Worm (Caenorhabditis elegans) whole organism, L4 larva: ENCODE data around the gene rft-1.

ENCODE experiments used
- F10B5.3 ChIP-seq: sonication (generic microtip); optimal IDR thresholded peaks from 2 replicates; lab custom pipeline; 2016; ENCODE audit warnings: mild to moderate bottlenecking, missing genetic modification characterization, missing compliant biosample characterization
- F26F4.8 ChIP-seq: fragments of 200-800 bp; sonication (Bioruptor generic); conservative IDR thresholded peaks from 2 replicates; pipeline ENCODE4 v1.3.6; 2022; ENCODE audit warnings: missing genetic modification characterization, missing compliant biosample characterization
- F37D6.2 ChIP-seq: sonication (generic microtip); optimal IDR thresholded peaks from 2 replicates; lab custom pipeline; 2016; ENCODE audit warnings: mild to moderate bottlenecking, missing genetic modification characterization, missing compliant biosample characterization
- Y48G9A.11 ChIP-seq: fragments of 200-800 bp; sonication (Bioruptor generic); IDR thresholded peaks from 2 replicates; pipeline ENCODE4 v1.3.6; 2022; ENCODE audit warnings: missing genetic modification reagents, missing genetic modification characterization, missing compliant biosample characterization
- Y5F2A.4 ChIP-seq: fragments of 200-800 bp; sonication (Bioruptor generic); optimal IDR thresholded peaks from 2 replicates; lab custom pipeline; 2018; ENCODE audit warnings: mild to moderate bottlenecking, missing genetic modification characterization, missing compliant biosample characterization
- ZK546.5 ChIP-seq, 2 experiments: sonication (generic microtip); optimal IDR thresholded peaks; 2 replicates each; lab custom pipeline; 2017; ENCODE audit warnings: missing biosample characterization in 2 of 2, missing genetic modification characterization in 2 of 2
- aha-1 ChIP-seq: fragments of 150-350 bp; peaks from one replicate; lab custom pipeline; 2014; ENCODE audit warnings: missing biosample characterization, missing genetic modification characterization
- ceh-20 ChIP-seq: fragments of 200-800 bp; sonication (Bioruptor generic); IDR thresholded peaks from 2 replicates; pipeline ENCODE4 v1.3.6; 2022; ENCODE audit warnings: missing genetic modification reagents, missing genetic modification characterization, missing compliant biosample characterization
- ceh-44 ChIP-seq: fragments of 200-800 bp; sonication (Bioruptor generic); IDR thresholded peaks from 2 replicates; pipeline ENCODE4 v1.3.6; 2022; ENCODE audit warnings: missing genetic modification reagents, missing genetic modification characterization, missing compliant biosample characterization
- ceh-62 ChIP-seq: sonication (generic microtip); optimal IDR thresholded peaks from 2 replicates; lab custom pipeline; 2017; ENCODE audit warnings: missing biosample characterization, missing genetic modification characterization
- cey-2 ChIP-seq: sonication (generic microtip); optimal IDR thresholded peaks from 3 replicates; lab custom pipeline; 2017; ENCODE audit warnings: missing genetic modification characterization, mild to moderate bottlenecking, missing compliant biosample characterization, antibody characterized with exemption, borderline replicate concordance; ENCODE audit not compliant: insufficient read depth
- dmd-6 ChIP-seq: fragments of 200-800 bp; sonication (Bioruptor generic); IDR thresholded peaks from 2 replicates; pipeline ENCODE4 v1.3.6; 2022; ENCODE audit warnings: missing genetic modification reagents, missing genetic modification characterization, missing compliant biosample characterization
- dve-1 ChIP-seq: sonication (generic microtip); optimal IDR thresholded peaks from 2 replicates; lab custom pipeline; 2017; ENCODE audit warnings: antibody characterized with exemption, mild to moderate bottlenecking, missing genetic modification characterization, missing compliant biosample characterization; ENCODE audit not compliant: insufficient read depth
- egl-27 ChIP-seq: sonication (generic microtip); optimal IDR thresholded peaks from 3 replicates; lab custom pipeline; 2017; ENCODE audit warnings: missing biosample characterization, missing genetic modification reagents, missing genetic modification characterization
- egl-43 ChIP-seq: fragments of 200-800 bp; sonication (Bioruptor generic); IDR thresholded peaks from 2 replicates; pipeline ENCODE4 v1.3.6; 2022; ENCODE audit warnings: missing genetic modification reagents, missing genetic modification characterization, missing compliant biosample characterization
- fkh-10 ChIP-seq: fragments of 150-350 bp; optimal IDR thresholded peaks from 2 replicates; lab custom pipeline; 2014; ENCODE audit warnings: missing biosample characterization, missing genetic modification reagents, missing genetic modification characterization
- fos-1 ChIP-seq: fragments of 150-350 bp; optimal IDR thresholded peaks from 2 replicates; lab custom pipeline; 2014; ENCODE audit warnings: missing biosample characterization, missing genetic modification characterization
- hif-1 ChIP-seq, 2 experiments: sonication (generic microtip); optimal IDR thresholded peaks; 2 replicates each; lab custom pipeline; 2016 to 2017; ENCODE audit warnings: missing compliant biosample characterization in 2 of 2, missing genetic modification characterization in 2 of 2, missing genetic modification reagents in 2 of 2, missing genotype in 2 of 2, mild to moderate bottlenecking in 1 of 2
- hlh-30 ChIP-seq: sonication (generic microtip); optimal IDR thresholded peaks from 2 replicates; lab custom pipeline; 2017; ENCODE audit warnings: antibody characterized with exemption, mild to moderate bottlenecking, missing genetic modification characterization, missing compliant biosample characterization; ENCODE audit not compliant: insufficient read depth
- jun-1 ChIP-seq: fragments of 150-350 bp; optimal IDR thresholded peaks from 2 replicates; lab custom pipeline; 2014; ENCODE audit warnings: missing biosample characterization, missing genetic modification reagents, missing genetic modification characterization
- lin-1 ChIP-seq: fragments of 200-800 bp; sonication (Bioruptor generic); IDR thresholded peaks from 2 replicates; pipeline ENCODE4 v1.3.6; 2022; ENCODE audit warnings: missing genetic modification reagents, missing genetic modification characterization, missing compliant biosample characterization
- lin-38 ChIP-seq: fragments of 200-800 bp; sonication (Bioruptor generic); IDR thresholded peaks from 2 replicates; pipeline ENCODE4 v1.3.6; 2022; ENCODE audit warnings: missing genetic modification reagents, missing genetic modification characterization, missing compliant biosample characterization
- lsy-2 ChIP-seq, 2 experiments: fragments of 150-350 bp in 1 of 2; sonication (generic microtip) in 1 of 2; optimal IDR thresholded peaks; 2 replicates each; lab custom pipeline; 2014 to 2017; ENCODE audit warnings: missing biosample characterization in 2 of 2, missing genetic modification characterization in 2 of 2
- madf-9 ChIP-seq: fragments of 200-800 bp; sonication (Bioruptor generic); conservative IDR thresholded peaks from 2 replicates; pipeline ENCODE4 v1.3.6; 2022; ENCODE audit warnings: missing genetic modification reagents, missing genetic modification characterization, missing compliant biosample characterization
- mdt-29 ChIP-seq: fragments of 200-800 bp; sonication (Bioruptor generic); IDR thresholded peaks from 2 replicates; pipeline ENCODE4 v1.3.6; 2022; ENCODE audit warnings: missing genetic modification reagents, missing genetic modification characterization, missing compliant biosample characterization
- mep-1 ChIP-seq: fragments of 150-350 bp; sonication (generic microtip); optimal IDR thresholded peaks from 3 replicates; lab custom pipeline; 2014; ENCODE audit warnings: missing biosample characterization, missing genetic modification characterization
- mxl-3 ChIP-seq: fragments of 200-800 bp; sonication (Bioruptor generic); optimal IDR thresholded peaks from 2 replicates; lab custom pipeline; 2018; ENCODE audit warnings: mild to moderate bottlenecking, missing genetic modification characterization, missing compliant biosample characterization
- nhr-10 ChIP-seq: fragments of 150-350 bp; optimal IDR thresholded peaks from 2 replicates; lab custom pipeline; 2014; ENCODE audit warnings: missing biosample characterization, missing genetic modification characterization
- nhr-11 ChIP-seq: fragments of 150-350 bp; optimal IDR thresholded peaks from 2 replicates; lab custom pipeline; 2014; ENCODE audit warnings: missing biosample characterization, missing genetic modification characterization
- nhr-111 ChIP-seq: fragments of 200-800 bp; sonication (Bioruptor generic); optimal IDR thresholded peaks from 2 replicates; lab custom pipeline; 2018; ENCODE audit warnings: mild to moderate bottlenecking, missing genetic modification characterization, missing compliant biosample characterization
- nhr-28 ChIP-seq: fragments of 150-350 bp; optimal IDR thresholded peaks from 2 replicates; lab custom pipeline; 2014; ENCODE audit warnings: missing biosample characterization, missing genetic modification characterization
- nhr-48 ChIP-seq: sonication (generic microtip); optimal IDR thresholded peaks from 2 replicates; lab custom pipeline; 2016; ENCODE audit warnings: mild to moderate bottlenecking, missing genetic modification characterization, missing compliant biosample characterization
- nhr-77 ChIP-seq: fragments of 150-350 bp; optimal IDR thresholded peaks from 2 replicates; lab custom pipeline; 2014; ENCODE audit warnings: missing biosample characterization, missing genetic modification characterization
- pqm-1 ChIP-seq: sonication (generic microtip); optimal IDR thresholded peaks from 2 replicates; lab custom pipeline; 2017; ENCODE audit warnings: missing biosample characterization, missing genetic modification characterization
- saeg-2 ChIP-seq: fragments of 200-800 bp; sonication (Bioruptor generic); IDR thresholded peaks from 2 replicates; pipeline ENCODE4 v1.3.6; 2022; ENCODE audit warnings: missing genetic modification reagents, missing genetic modification characterization, missing compliant biosample characterization
- set-16 ChIP-seq: fragments of 200-800 bp; sonication (Bioruptor generic); IDR thresholded peaks from 2 replicates; pipeline ENCODE4 v1.3.6; 2022; ENCODE audit warnings: missing genetic modification reagents, missing genetic modification characterization, missing compliant biosample characterization
- skn-1 ChIP-seq: fragments of 150-350 bp; optimal IDR thresholded peaks from 2 replicates; lab custom pipeline; 2014; ENCODE audit warnings: missing biosample characterization, missing genetic modification characterization
- snpc-4 ChIP-seq: fragments of 150-350 bp; optimal IDR thresholded peaks from 2 replicates; lab custom pipeline; 2014; ENCODE audit warnings: missing biosample characterization, missing genetic modification characterization
- spr-3 ChIP-seq: fragments of 200-800 bp; sonication (Bioruptor generic); optimal IDR thresholded peaks from 2 replicates; lab custom pipeline; 2018; ENCODE audit warnings: mild to moderate bottlenecking, missing genetic modification characterization, missing compliant biosample characterization
- tag-97 ChIP-seq: fragments of 200-800 bp; sonication (Bioruptor generic); IDR thresholded peaks from 2 replicates; pipeline ENCODE4 v1.3.6; 2022; ENCODE audit warnings: missing genetic modification characterization, missing compliant biosample characterization
- unc-130 ChIP-seq: sonication (generic microtip); optimal IDR thresholded peaks from 2 replicates; lab custom pipeline; 2016; ENCODE audit warnings: missing genetic modification reagents, missing genetic modification characterization, missing compliant biosample characterization
- unc-39 ChIP-seq: sonication (generic microtip); optimal IDR thresholded peaks from 2 replicates; lab custom pipeline; 2017; ENCODE audit warnings: missing biosample characterization, missing genetic modification characterization
- unc-62 ChIP-seq, 3 experiments: fragments of 150-350 bp in 1 of 3; sonication (generic microtip); optimal IDR thresholded peaks in 2 of 3; peaks in 1 of 3; 1 replicate in 1 of 3; 2 replicates in 2 of 3; lab custom pipeline; 2014 to 2017; ENCODE audit warnings: missing biosample characterization in 3 of 3, missing genetic modification characterization in 3 of 3, missing genetic modification reagents in 3 of 3, missing genotype in 1 of 3
- zag-1 ChIP-seq: fragments of 150-350 bp; optimal IDR thresholded peaks from 2 replicates; lab custom pipeline; 2014; ENCODE audit warnings: missing biosample characterization, missing genetic modification characterization
- zfp-3 ChIP-seq: fragments of 200-800 bp; sonication (Bioruptor generic); conservative IDR thresholded peaks from 2 replicates; pipeline ENCODE4 v1.3.6; 2022; ENCODE audit warnings: missing genetic modification reagents, missing genetic modification characterization, missing compliant biosample characterization
- zip-2 ChIP-seq: fragments of 150-350 bp; optimal IDR thresholded peaks from 2 replicates; lab custom pipeline; 2014; ENCODE audit warnings: missing biosample characterization, missing genetic modification characterization

rft-1 gene

DNA sequence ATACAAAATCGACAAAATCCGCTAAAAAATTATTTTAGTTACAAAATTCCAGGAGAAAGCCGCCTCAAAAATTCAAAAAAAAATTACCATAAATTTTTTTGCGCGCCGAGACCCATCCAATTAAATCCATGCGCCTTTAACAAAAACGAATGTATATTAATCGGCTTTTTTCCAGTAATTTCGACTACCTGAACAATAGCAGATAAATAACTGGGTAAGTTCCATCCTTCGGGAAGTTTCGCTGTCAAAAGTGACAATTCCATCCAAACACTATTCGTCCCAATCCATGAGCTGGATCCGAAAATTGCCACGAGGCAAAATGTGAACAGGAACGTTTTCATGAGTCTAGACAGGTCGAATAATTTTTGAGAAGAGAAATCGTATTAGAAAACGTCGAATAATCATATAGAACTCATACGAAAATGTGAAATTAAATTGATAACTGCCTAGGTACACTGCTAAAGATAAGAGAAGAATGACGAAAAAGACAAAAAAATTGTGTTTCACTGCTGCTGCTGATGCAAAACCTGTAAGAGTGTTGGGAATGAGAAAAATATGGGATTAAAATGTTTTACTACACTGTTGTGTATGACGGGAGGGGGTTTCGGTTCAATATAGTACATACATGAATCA is at the start of gene rft-1:
rft-1 (minus strand) TSS at position 475 of the 633 bp plus-strand sequence.
- TF ChIP-seq cey-2, result no peak
- peak; percentile 68 for TF ChIP-seq pqm-1 (tag; lab: Kevin White, UChicago)
- TF ChIP-seq ZK546.5 (tag; optimal IDR thresholded peaks at IDR 0.05; lab: Kevin White, UChicago), result no peak
- peak; percentile 20; the same call in 1 of the 2 replicates for TF ChIP-seq dmd-6 (GFP tag; lab: Robert Waterston, UW)
- TF ChIP-seq dve-1, result no peak
- TF ChIP-seq unc-62 (GFP tag; optimal IDR thresholded peaks at IDR 0.05 in 1 of 2; lab: Kevin White, UChicago), result peak in 1 of 2 experiments; percentile 92
- TF ChIP-seq unc-62 (tag; optimal IDR thresholded peaks at IDR 0.05; lab: Kevin White, UChicago), result no peak
- TF ChIP-seq aha-1 (tag; lab: Kevin White, UChicago), result peak; percentile 25
- TF ChIP-seq nhr-77 (tag; lab: Kevin White, UChicago), result peak; percentile 20
- peak; percentile 58 for TF ChIP-seq nhr-28 (tag; lab: Kevin White, UChicago)
- no peak for TF ChIP-seq skn-1 (tag; lab: Kevin White, UChicago)

ce11 chrV:4491273-4492094 is 48.5 kb upstream of the rft-1 start:
- peak; percentile 71 for TF ChIP-seq ceh-20
- 0 out of 2 replicates have a peak, but pooled peaks have one; percentile 26 for TF ChIP-seq lin-1 (GFP tag; lab: Robert Waterston, UW)
- TF ChIP-seq egl-43, result no peak
- TF ChIP-seq mep-1, result no peak
- no peak for TF ChIP-seq jun-1 (tag; lab: Kevin White, UChicago)
- TF ChIP-seq lsy-2 (tag; optimal IDR thresholded peaks at IDR 0.05; lab: Kevin White, UChicago), result no peak
- TF ChIP-seq hlh-30 (tag; lab: Kevin White, UChicago), result no peak
- TF ChIP-seq nhr-48 (tag; lab: Kevin White, UChicago), result no peak
- no peak for TF ChIP-seq fos-1 (tag; lab: Kevin White, UChicago)
- TF ChIP-seq snpc-4 (tag; lab: Kevin White, UChicago), result no peak
- no peak for TF ChIP-seq zip-2
- TF ChIP-seq dmd-6 (GFP tag; lab: Robert Waterston, UW), result peak; percentile 82
- TF ChIP-seq nhr-28 (tag; lab: Kevin White, UChicago), result peak; percentile 32
- TF ChIP-seq Y48G9A.11 (GFP tag; lab: Robert Waterston, UW), result no peak
- no peak for TF ChIP-seq hif-1 (tag; optimal IDR thresholded peaks at IDR 0.05; lab: Kevin White, UChicago)
- no peak for TF ChIP-seq ceh-44 (GFP tag; lab: Robert Waterston, UW)
- no peak for TF ChIP-seq F37D6.2 (tag; lab: Kevin White, UChicago)
- TF ChIP-seq F26F4.8 (GFP tag; lab: Robert Waterston, UW), result no peak
- no peak for TF ChIP-seq nhr-11 (tag; lab: Kevin White, UChicago)
- TF ChIP-seq ceh-62 (tag; lab: Kevin White, UChicago), result no peak
- TF ChIP-seq zfp-3 (GFP tag; lab: Robert Waterston, UW), result no peak
- TF ChIP-seq dve-1, result peak; percentile 58
- 0 out of 2 replicates have a peak, but pooled peaks have one; percentile 13 for TF ChIP-seq saeg-2
- no peak for TF ChIP-seq nhr-10 (tag; lab: Kevin White, UChicago)
- no peak for TF ChIP-seq madf-9
- TF ChIP-seq mxl-3 (GFP tag; lab: Kevin White, UChicago), result no peak
- TF ChIP-seq fkh-10, result no peak
- no peak for TF ChIP-seq tag-97 (GFP tag; lab: Robert Waterston, UW)
- TF ChIP-seq nhr-111 (GFP tag; lab: Kevin White, UChicago), result no peak
- no peak for TF ChIP-seq unc-130 (GFP tag; lab: Kevin White, UChicago)
- TF ChIP-seq F10B5.3 (tag; lab: Kevin White, UChicago), result no peak
- no peak for TF ChIP-seq spr-3
- TF ChIP-seq mdt-29 (GFP tag; lab: Robert Waterston, UW), result 0 out of 2 replicates have a peak, but pooled peaks have one; percentile 24
- no peak for TF ChIP-seq zag-1 (tag; lab: Kevin White, UChicago)
- TF ChIP-seq egl-27, result no peak
- TF ChIP-seq set-16 (GFP tag; lab: Robert Waterston, UW), result peak; percentile 73
- TF ChIP-seq Y5F2A.4 (GFP tag; lab: Kevin White, UChicago), result no peak
- TF ChIP-seq unc-39, result no peak
- peak in 1 of 2 experiments; percentile 97 for TF ChIP-seq unc-62 (GFP tag; optimal IDR thresholded peaks at IDR 0.05 in 1 of 2; lab: Kevin White, UChicago)
- TF ChIP-seq unc-62 (tag; optimal IDR thresholded peaks at IDR 0.05; lab: Kevin White, UChicago), result no peak
- no peak for TF ChIP-seq lin-38 (GFP tag; lab: Robert Waterston, UW)
